Worm (Caenorhabditis elegans): ENCODE results near the gene flp-23.

DNA sequence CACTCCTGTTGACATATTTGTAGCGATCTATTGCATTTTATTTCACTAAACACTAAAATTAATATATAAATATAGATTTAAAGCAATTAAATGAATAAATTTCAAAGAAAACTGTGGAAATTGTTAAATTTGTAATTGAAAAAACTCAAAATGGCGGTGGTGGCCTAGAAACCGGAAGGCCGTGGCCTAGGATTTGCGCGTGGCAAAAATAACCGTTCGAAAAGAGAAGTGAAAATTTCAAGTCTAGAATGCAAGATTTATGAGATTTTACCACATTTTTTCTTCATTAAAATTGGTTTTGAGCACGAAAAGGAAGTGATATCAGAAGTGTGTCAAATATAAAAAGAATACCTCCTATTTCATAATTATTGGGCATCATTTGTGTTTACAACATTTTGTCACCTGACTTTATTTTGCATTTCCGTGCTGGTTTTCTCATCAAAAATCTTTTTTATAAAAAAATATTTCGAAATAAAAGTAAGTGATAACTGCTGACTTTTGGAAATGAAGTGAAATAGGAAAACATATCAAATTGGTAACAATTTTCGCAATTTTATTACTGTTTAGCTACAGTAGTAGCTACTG, 33.2 kb downstream of the flp-23 start, which contains the start of gene fli-1:
- no peak for TF ChIP-seq mdl-1 (tag; optimal IDR thresholded peaks at IDR 0.05)
- no peak for TF ChIP-seq ztf-11 (tag; optimal IDR thresholded peaks at IDR 0.05)
- TF ChIP-seq egl-27 (tag; optimal IDR thresholded peaks at IDR 0.05), result no peak
- TF ChIP-seq blmp-1 (tag; optimal IDR thresholded peaks at IDR 0.05; ENCODE audit: insufficient read depth), result no peak
- TF ChIP-seq sma-9 (GFP tag; optimal IDR thresholded peaks at IDR 0.05), result no peak
- TF ChIP-seq sma-9 (tag; optimal IDR thresholded peaks at IDR 0.05), result no peak
- TF ChIP-seq aly-2 (tag; optimal IDR thresholded peaks at IDR 0.05), result no peak
- TF ChIP-seq sma-3 (GFP tag; optimal IDR thresholded peaks at IDR 0.05), result no peak
- TF ChIP-seq ztf-1 (GFP tag; conservative IDR thresholded peaks at IDR 0.05), result no peak

Data from whole organism, L2 larva.